Fruit fly (Drosophila melanogaster): ENCODE measurements around the gene sqd.
A peak's percentile ranks its signal among the peaks of the same experiment; 100 is the strongest.

The sqd gene

dm6 chr3R:13645874-13646370 lies at the start of gene sqd (continued):
- peak; percentile 55 for TF ChIP-seq CoRest (tag; optimal IDR thresholded peaks at IDR 0.05)
- TF ChIP-seq Ets65A (GFP tag) = peak; percentile 90
- TF ChIP-seq CG15601 (tag; optimal IDR thresholded peaks at IDR 0.05) = no peak
- TF ChIP-seq CG6654 (GFP tag; optimal IDR thresholded peaks at IDR 0.05) = peak; percentile 26
- peak; percentile 43 for TF ChIP-seq CG12219 (GFP tag; optimal IDR thresholded peaks at IDR 0.05)
- peak; percentile 29 for TF ChIP-seq CG10267 (tag; optimal IDR thresholded peaks at IDR 0.05)
- TF ChIP-seq B-H1 (GFP tag; IDR thresholded peaks at IDR 0.05) = no peak
- peak in 1 of 2 experiments; percentile 48 for TF ChIP-seq Pdp1 (GFP tag; optimal IDR thresholded peaks at IDR 0.05)
- TF ChIP-seq lilli (GFP tag; optimal IDR thresholded peaks at IDR 0.05) = peak; percentile 56
- no peak for TF ChIP-seq Spps (tag; optimal IDR thresholded peaks at IDR 0.05)
- peak; percentile 62 for TF ChIP-seq Mes4 (GFP tag; optimal IDR thresholded peaks at IDR 0.05)
- TF ChIP-seq Atf3 (GFP tag; optimal IDR thresholded peaks at IDR 0.05) = no peak
- TF ChIP-seq CG1647 (GFP tag; optimal IDR thresholded peaks at IDR 0.05) = no peak
- TF ChIP-seq CG18262 (tag; optimal IDR thresholded peaks at IDR 0.05) = no peak
- TF ChIP-seq CG12659 (GFP tag; optimal IDR thresholded peaks at IDR 0.05) = peak; percentile 54
- no peak for TF ChIP-seq ken (GFP tag; IDR thresholded peaks at IDR 0.05)
- TF ChIP-seq CG15269 (tag; optimal IDR thresholded peaks at IDR 0.05) = peak; percentile 38
- TF ChIP-seq peb (GFP tag; IDR thresholded peaks at IDR 0.05) = 0 out of 2 replicates have a peak, but pooled peaks have one; percentile 16
- no peak for TF ChIP-seq CG31224 (GFP tag; IDR thresholded peaks at IDR 0.05)
- TF ChIP-seq Hmr (GFP tag; optimal IDR thresholded peaks at IDR 0.05) = peak; percentile 56
- TF ChIP-seq CG17568 (GFP tag; optimal IDR thresholded peaks at IDR 0.05) = peak; percentile 29
- TF ChIP-seq danr (GFP tag; IDR thresholded peaks at IDR 0.05) = no peak
- TF ChIP-seq slp2 (GFP tag; optimal IDR thresholded peaks at IDR 0.05) = no peak
- peak; percentile 5 for TF ChIP-seq NK7.1 (GFP tag; optimal IDR thresholded peaks at IDR 0.05)
- TF ChIP-seq CG31388 (GFP tag; optimal IDR thresholded peaks at IDR 0.05) = no peak
- no peak for TF ChIP-seq sr (GFP tag; IDR thresholded peaks at IDR 0.05)
- TF ChIP-seq CG18619 (GFP tag; optimal IDR thresholded peaks at IDR 0.05) = peak; percentile 46
- TF ChIP-seq insv (GFP tag; optimal IDR thresholded peaks at IDR 0.05) = peak in 1 of 2 experiments; percentile 39
- TF ChIP-seq Dbx (GFP tag; IDR thresholded peaks at IDR 0.05) = peak; percentile 25; the same call in 1 of the 3 replicates
- TF ChIP-seq hb (GFP tag; IDR thresholded peaks at IDR 0.05; ENCODE audit: partially characterized antibody) = no peak
- TF ChIP-seq GATAe (GFP tag; conservative IDR thresholded peaks at IDR 0.05) = no peak
- TF ChIP-seq en (GFP tag; optimal IDR thresholded peaks at IDR 0.05) = peak; percentile 12
- TF ChIP-seq sd (tag; optimal IDR thresholded peaks at IDR 0.05) = no peak
- peak; percentile 20 for TF ChIP-seq gcm (GFP tag; optimal IDR thresholded peaks at IDR 0.05)
- TF ChIP-seq CG9727 (GFP tag; optimal IDR thresholded peaks at IDR 0.05) = peak; percentile 61
- peak in 1 of 2 experiments; percentile 42 for TF ChIP-seq bsh (GFP tag; optimal IDR thresholded peaks at IDR 0.05)
- TF ChIP-seq wdn (GFP tag; IDR thresholded peaks at IDR 0.05) = no peak
- TF ChIP-seq D (optimal IDR thresholded peaks at IDR 0.05) = no peak
- TF ChIP-seq D (GFP tag; optimal IDR thresholded peaks at IDR 0.05) = no peak
- TF ChIP-seq CG12942 (GFP tag; optimal IDR thresholded peaks at IDR 0.05) = no peak
- TF ChIP-seq fd96Cb (tag; optimal IDR thresholded peaks at IDR 0.05) = peak; percentile 2
- TF ChIP-seq CG30431 (GFP tag; optimal IDR thresholded peaks at IDR 0.05) = no peak
- TF ChIP-seq CG3995 (GFP tag; optimal IDR thresholded peaks at IDR 0.05) = peak; percentile 18
- TF ChIP-seq CG7357 (GFP tag; IDR thresholded peaks at IDR 0.05) = peak; percentile 75
- TF ChIP-seq BtbVII (GFP tag; optimal IDR thresholded peaks at IDR 0.05) = peak; percentile 59
- TF ChIP-seq tll (GFP tag; optimal IDR thresholded peaks at IDR 0.05) = peak in 1 of 2 experiments; percentile 11
- peak; percentile 64 for TF ChIP-seq CG15514 (GFP tag; optimal IDR thresholded peaks at IDR 0.05)
- no peak for TF ChIP-seq cwo (GFP tag; optimal IDR thresholded peaks at IDR 0.05)
- peak; percentile 39 for TF ChIP-seq Myb (GFP tag; optimal IDR thresholded peaks at IDR 0.05)
- TF ChIP-seq Hey (tag; optimal IDR thresholded peaks at IDR 0.05) = peak; percentile 46
